Worm (Caenorhabditis elegans): ENCODE measurements around the gene F55H2.5.
A peak's percentile ranks its signal among the peaks of the same experiment; 100 is the strongest.

F55H2.5 gene

DNA sequence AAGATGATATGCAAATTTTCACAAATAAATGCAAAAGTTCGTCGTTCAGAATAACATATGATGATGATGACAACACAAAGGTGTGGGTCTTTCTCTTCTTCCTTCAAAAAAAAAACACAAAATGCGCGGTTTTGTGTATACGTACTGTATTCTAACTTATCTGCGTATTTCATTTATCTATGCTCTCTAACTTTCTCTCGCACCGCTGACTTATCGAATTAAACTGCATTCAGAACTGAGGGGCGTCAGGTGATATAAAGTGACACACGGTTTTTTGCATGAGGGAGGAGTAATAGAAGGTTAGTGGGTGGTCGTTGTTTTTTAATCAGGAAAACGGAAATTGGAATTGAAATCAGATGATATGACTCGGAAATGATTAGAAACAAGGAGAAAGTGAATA, 11.0 kb upstream of the F55H2.5 start, which contains the start of gene sod-4 (continued):
- TF ChIP-seq nhr-90 (tag; optimal IDR thresholded peaks at IDR 0.05; ENCODE audit: poor library complexity) (peak; percentile 42), C34B4.2 (tag; optimal IDR thresholded peaks at IDR 0.05) (no peak), ceh-63 (GFP tag; optimal IDR thresholded peaks at IDR 0.05) (no peak), ztf-11 (tag; optimal IDR thresholded peaks at IDR 0.05) (no peak), unc-98 (GFP tag; IDR thresholded peaks at IDR 0.05) (no peak), xbp-1 (tag; optimal IDR thresholded peaks at IDR 0.05) (no peak), fkh-4 (tag; optimal IDR thresholded peaks at IDR 0.05; ENCODE audit: borderline replicate concordance) (no peak), nhr-28 (tag; optimal IDR thresholded peaks at IDR 0.05) (no peak), zip-4 (GFP tag; optimal IDR thresholded peaks at IDR 0.05) (no peak), grh-1 (GFP tag; IDR thresholded peaks at IDR 0.05) (no peak), mdl-1 (tag; optimal IDR thresholded peaks at IDR 0.05) (peak in 1 of 2 experiments; percentile 47), fkh-8 (tag; optimal IDR thresholded peaks at IDR 0.05) (no peak), elt-2 (tag; optimal IDR thresholded peaks at IDR 0.05) (no peak), sptf-1 (tag; optimal IDR thresholded peaks at IDR 0.05) (no peak), lir-3 (tag; optimal IDR thresholded peaks at IDR 0.05; ENCODE audit: poor library complexity) (peak; percentile 6), irx-1 (tag; optimal IDR thresholded peaks at IDR 0.05) (no peak), alr-1 (tag; optimal IDR thresholded peaks at IDR 0.05; ENCODE audit: borderline replicate concordance) (no peak), lin-15B (tag; optimal IDR thresholded peaks at IDR 0.05) (no peak), F16B12.6 (tag; optimal IDR thresholded peaks at IDR 0.05) (no peak), ceh-88 (GFP tag; IDR thresholded peaks at IDR 0.05) (no peak), hpl-2 (GFP tag; optimal IDR thresholded peaks at IDR 0.05) (no peak), nhr-20 (tag; optimal IDR thresholded peaks at IDR 0.05) (peak; percentile 64), ceh-90 (tag; optimal IDR thresholded peaks at IDR 0.05) (no peak), nhr-71 (tag; optimal IDR thresholded peaks at IDR 0.05) (peak; percentile 64), tlp-1 (tag; optimal IDR thresholded peaks at IDR 0.05) (no peak), dpl-1 (GFP tag; optimal IDR thresholded peaks at IDR 0.05) (peak in 2 of 3 experiments; percentile 17 to 36), zag-1 (tag; optimal IDR thresholded peaks at IDR 0.05) (no peak), ets-5 (GFP tag; IDR thresholded peaks at IDR 0.05) (no peak), nhr-76 (tag; optimal IDR thresholded peaks at IDR 0.05) (no peak), mab-9 (GFP tag; IDR thresholded peaks at IDR 0.05) (no peak), mef-2 (tag; optimal IDR thresholded peaks at IDR 0.05) (no peak), lin-13 (GFP tag; optimal IDR thresholded peaks at IDR 0.05) (peak; percentile 13), nhr-77 (tag; optimal IDR thresholded peaks at IDR 0.05) (no peak), nhr-19 (GFP tag; conservative IDR thresholded peaks at IDR 0.05) (peak; percentile 22; the same call in 1 of the 2 replicates), rnt-1 (tag; optimal IDR thresholded peaks at IDR 0.05) (no peak), mep-1 (tag; optimal IDR thresholded peaks at IDR 0.05) (peak; percentile 63), hlh-17 (GFP tag; optimal IDR thresholded peaks at IDR 0.05; ENCODE audit: borderline replicate concordance) (no peak)

DNA sequence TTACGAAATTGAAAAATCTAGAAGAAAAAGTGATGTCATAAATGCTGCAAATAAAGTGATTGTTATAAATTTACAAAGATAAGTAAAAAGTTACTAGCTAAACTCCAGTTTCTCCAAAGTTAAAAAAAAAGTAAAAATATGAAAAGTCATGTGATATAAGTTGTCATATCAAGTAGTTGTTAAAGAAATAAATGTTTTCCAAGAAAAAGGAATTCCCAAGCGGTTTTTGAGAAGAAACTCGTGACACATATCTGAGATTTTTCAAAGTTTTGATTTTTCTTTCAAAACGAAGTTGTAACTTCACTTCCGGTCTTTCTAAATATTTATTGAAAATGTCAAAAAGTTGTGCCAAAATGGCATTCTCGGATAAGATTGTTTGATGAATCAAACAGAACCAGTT, 10.2 kb upstream of the F55H2.5 start:
- TF ChIP-seq blmp-1 (tag; optimal IDR thresholded peaks at IDR 0.05) (no peak), nhr-20 (tag; optimal IDR thresholded peaks at IDR 0.05) (no peak), nhr-12 (tag; optimal IDR thresholded peaks at IDR 0.05) (no peak), ztf-4 (tag; optimal IDR thresholded peaks at IDR 0.05) (no peak), fos-1 (tag; optimal IDR thresholded peaks at IDR 0.05) (no peak), egl-27 (tag; optimal IDR thresholded peaks at IDR 0.05) (no peak), mep-1 (tag; optimal IDR thresholded peaks at IDR 0.05) (no peak), F16B12.6 (tag; optimal IDR thresholded peaks at IDR 0.05) (no peak), hpl-2 (GFP tag; optimal IDR thresholded peaks at IDR 0.05) (no peak), skn-1 (tag; optimal IDR thresholded peaks at IDR 0.05) (no peak), ztf-11 (tag; optimal IDR thresholded peaks at IDR 0.05) (no peak), vab-15 (tag; optimal IDR thresholded peaks at IDR 0.05) (no peak), fkh-8 (tag; optimal IDR thresholded peaks at IDR 0.05) (peak; percentile 11), lsy-2 (tag; optimal IDR thresholded peaks at IDR 0.05) (peak; percentile 31 to 35), unc-130 (tag; optimal IDR thresholded peaks at IDR 0.05) (no peak), nhr-90 (tag; optimal IDR thresholded peaks at IDR 0.05; ENCODE audit: poor library complexity) (no peak), nhr-85 (tag) (peak; percentile 38), egl-13 (tag; optimal IDR thresholded peaks at IDR 0.05) (no peak), sup-37 (GFP tag; optimal IDR thresholded peaks at IDR 0.05) (no peak), sox-4 (tag; optimal IDR thresholded peaks at IDR 0.05) (no peak), lin-15B (tag; optimal IDR thresholded peaks at IDR 0.05) (no peak), elt-3 (tag; optimal IDR thresholded peaks at IDR 0.05) (no peak), unc-62 (GFP tag; optimal IDR thresholded peaks at IDR 0.05) (no peak), fkh-4 (tag; optimal IDR thresholded peaks at IDR 0.05; ENCODE audit: borderline replicate concordance) (no peak), efl-3 (GFP tag; optimal IDR thresholded peaks at IDR 0.05) (no peak)
